Worm (Caenorhabditis elegans) whole organism, L2 larva: ENCODE results near the gene Y39B6A.9.

Source experiments
- C34F6.9 ChIP-seq: fragments of 150-350 bp; optimal IDR thresholded peaks from 2 replicates; lab custom pipeline; 2014; ENCODE audit warnings: missing biosample characterization, missing genetic modification characterization
- F13H6.1 ChIP-seq: sonication (generic microtip); optimal IDR thresholded peaks from 2 replicates; lab custom pipeline; 2016; ENCODE audit warnings: missing genetic modification characterization, missing compliant biosample characterization
- R02D3.7 ChIP-seq: fragments of 150-350 bp; optimal IDR thresholded peaks from 2 replicates; lab custom pipeline; 2014; ENCODE audit warnings: missing biosample characterization, missing genetic modification characterization
- Y55F3AM.14 ChIP-seq: fragments of 200-800 bp; sonication (Bioruptor generic); optimal IDR thresholded peaks from 2 replicates; lab custom pipeline; 2018; ENCODE audit warnings: mild to moderate bottlenecking, missing genetic modification characterization, missing compliant biosample characterization
- alr-1 ChIP-seq: fragments of 150-350 bp; optimal IDR thresholded peaks from 2 replicates; lab custom pipeline; 2014; ENCODE audit warnings: missing biosample characterization, missing genetic modification characterization
- ama-1 ChIP-seq: fragments of 150-350 bp; optimal IDR thresholded peaks from 2 replicates; lab custom pipeline; 2018; ENCODE audit warnings: inconsistent platforms
- blmp-1 ChIP-seq: sonication (generic microtip); optimal IDR thresholded peaks from 2 replicates; lab custom pipeline; 2017; ENCODE audit warnings: missing genetic modification characterization, mild to moderate bottlenecking, missing compliant biosample characterization, antibody characterized with exemption, moderate library complexity; ENCODE audit not compliant: insufficient read depth
- ceh-82 ChIP-seq: fragments of 150-350 bp; optimal IDR thresholded peaks from 2 replicates; lab custom pipeline; 2014; ENCODE audit warnings: missing biosample characterization, missing genetic modification characterization
- crh-2 ChIP-seq: sonication (generic microtip); optimal IDR thresholded peaks from 2 replicates; lab custom pipeline; 2017; ENCODE audit warnings: missing biosample characterization, missing genetic modification characterization
- dmd-4 ChIP-seq: sonication (generic microtip); optimal IDR thresholded peaks from 2 replicates; lab custom pipeline; 2017; ENCODE audit warnings: missing biosample characterization, missing genetic modification characterization
- egl-27 ChIP-seq: sonication (generic microtip); optimal IDR thresholded peaks from 3 replicates; lab custom pipeline; 2017; ENCODE audit warnings: missing biosample characterization, missing genetic modification reagents, missing genetic modification characterization
- elt-1 ChIP-seq: fragments of 150-350 bp; optimal IDR thresholded peaks from 2 replicates; lab custom pipeline; 2014; ENCODE audit warnings: missing biosample characterization, missing genetic modification characterization
- fos-1 ChIP-seq: fragments of 150-350 bp; optimal IDR thresholded peaks from 2 replicates; lab custom pipeline; 2014; ENCODE audit warnings: missing biosample characterization, missing genetic modification characterization
- lin-11 ChIP-seq: fragments of 150-350 bp; sonication (generic microtip); optimal IDR thresholded peaks from 2 replicates; lab custom pipeline; 2014; ENCODE audit warnings: missing biosample characterization, missing genetic modification characterization, inconsistent platforms, mixed read lengths
- lin-13 ChIP-seq: fragments of 150-350 bp; optimal IDR thresholded peaks from 2 replicates; lab custom pipeline; 2014; ENCODE audit warnings: missing biosample characterization, missing genetic modification reagents, missing genetic modification characterization
- lin-39 ChIP-seq: fragments of 150-350 bp; optimal IDR thresholded peaks from 2 replicates; lab custom pipeline; 2014; ENCODE audit warnings: missing biosample characterization, missing genetic modification reagents, missing genetic modification characterization
- lsy-2 ChIP-seq, 2 experiments: fragments of 150-350 bp in 1 of 2; sonication (generic microtip) in 1 of 2; optimal IDR thresholded peaks; 2 replicates each; lab custom pipeline; 2014 to 2017; ENCODE audit warnings: missing biosample characterization in 2 of 2, missing genetic modification characterization in 2 of 2
- mab-5 ChIP-seq: fragments of 150-350 bp; optimal IDR thresholded peaks from 2 replicates; lab custom pipeline; 2014; ENCODE audit warnings: missing biosample characterization, missing genetic modification characterization
- mbf-1 ChIP-seq: sonication (generic microtip); optimal IDR thresholded peaks from 2 replicates; lab custom pipeline; 2017; ENCODE audit warnings: missing biosample characterization, missing genetic modification characterization
- mdl-1 ChIP-seq, 2 experiments: fragments of 150-350 bp in 1 of 2; sonication (generic microtip) in 1 of 2; optimal IDR thresholded peaks; 2 replicates each; lab custom pipeline; 2017; ENCODE audit warnings: missing biosample characterization in 2 of 2, missing genetic modification characterization in 2 of 2
- nhr-10 ChIP-seq: sonication (generic microtip); optimal IDR thresholded peaks from 2 replicates; lab custom pipeline; 2017; ENCODE audit warnings: missing biosample characterization, missing genetic modification characterization
- nhr-12 ChIP-seq: fragments of 150-350 bp; optimal IDR thresholded peaks from 2 replicates; lab custom pipeline; 2014; ENCODE audit warnings: missing biosample characterization, missing genetic modification characterization
- nhr-129 ChIP-seq: fragments of 150-350 bp; optimal IDR thresholded peaks from 2 replicates; lab custom pipeline; 2014; ENCODE audit warnings: missing biosample characterization, missing genetic modification characterization
- nhr-23 ChIP-seq: fragments of 150-350 bp; optimal IDR thresholded peaks from 2 replicates; lab custom pipeline; 2014; ENCODE audit warnings: missing biosample characterization, missing genetic modification reagents, missing genetic modification characterization
- nhr-237 ChIP-seq: fragments of 150-350 bp; optimal IDR thresholded peaks from 2 replicates; lab custom pipeline; 2014; ENCODE audit warnings: missing biosample characterization, missing genetic modification characterization
- nhr-6 ChIP-seq: fragments of 150-350 bp; optimal IDR thresholded peaks from 2 replicates; lab custom pipeline; 2014; ENCODE audit warnings: missing biosample characterization, missing genetic modification characterization
- nhr-77 ChIP-seq: fragments of 150-350 bp; optimal IDR thresholded peaks from 2 replicates; lab custom pipeline; 2014; ENCODE audit warnings: missing biosample characterization, missing genetic modification characterization
- peb-1 ChIP-seq: fragments of 150-350 bp; optimal IDR thresholded peaks from 2 replicates; lab custom pipeline; 2014; ENCODE audit warnings: missing biosample characterization, missing genetic modification characterization
- sem-4 ChIP-seq: fragments of 150-350 bp; optimal IDR thresholded peaks from 2 replicates; lab custom pipeline; 2014; ENCODE audit warnings: missing biosample characterization, missing genetic modification reagents, missing genetic modification characterization
- skn-1 ChIP-seq: sonication (generic microtip); optimal IDR thresholded peaks from 2 replicates; lab custom pipeline; 2017; ENCODE audit warnings: missing biosample characterization, missing genetic modification characterization
- sma-3 ChIP-seq: sonication (generic microtip); optimal IDR thresholded peaks from 2 replicates; lab custom pipeline; 2016; ENCODE audit warnings: missing genetic modification reagents, missing genetic modification characterization, missing compliant biosample characterization
- snpc-4 ChIP-seq: fragments of 150-350 bp; optimal IDR thresholded peaks from 2 replicates; lab custom pipeline; 2014; ENCODE audit warnings: missing biosample characterization, missing genetic modification characterization
- unc-39 ChIP-seq: fragments of 150-350 bp; optimal IDR thresholded peaks from 2 replicates; lab custom pipeline; 2014; ENCODE audit warnings: missing biosample characterization, missing genetic modification characterization
- zag-1 ChIP-seq: fragments of 150-350 bp; optimal IDR thresholded peaks from 2 replicates; lab custom pipeline; 2014; ENCODE audit warnings: missing biosample characterization, missing genetic modification characterization
- ztf-1 ChIP-seq: fragments of 200-800 bp; sonication (Bioruptor generic); conservative IDR thresholded peaks from 2 replicates; pipeline ENCODE4 v1.3.6; 2022; ENCODE audit warnings: missing genetic modification characterization, missing compliant biosample characterization
- ztf-11 ChIP-seq: sonication (generic microtip); optimal IDR thresholded peaks from 2 replicates; lab custom pipeline; 2017; ENCODE audit warnings: missing biosample characterization, missing genetic modification characterization
- ztf-4 ChIP-seq: fragments of 150-350 bp; optimal IDR thresholded peaks from 2 replicates; lab custom pipeline; 2014; ENCODE audit warnings: missing biosample characterization, missing genetic modification characterization

Y39B6A.9 gene

DNA sequence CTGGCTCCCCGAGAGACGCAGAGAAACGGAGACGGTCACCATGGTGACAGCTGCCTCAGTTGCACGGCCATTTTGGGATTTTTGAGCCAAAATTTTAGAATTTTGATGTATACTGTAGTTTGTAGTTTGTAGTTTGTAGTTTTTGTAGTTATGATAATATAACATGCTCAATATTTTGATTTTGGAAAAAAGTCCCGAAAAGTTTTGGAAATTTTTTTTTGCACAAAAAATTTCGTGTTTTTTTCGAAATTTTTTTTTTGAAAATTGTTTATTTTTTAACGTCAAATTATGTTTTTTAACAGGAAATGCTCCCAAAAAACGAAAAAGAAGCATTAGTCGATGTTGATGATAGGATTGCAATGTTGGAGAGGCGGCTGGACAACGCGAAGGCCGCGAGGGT lies 9.1 kb upstream of the Y39B6A.9 start, which contains the start of gene dyf-17:
dyf-17 (plus strand) TSS at position 301 of the 400 bp plus-strand sequence.
- no peak for TF ChIP-seq ztf-4 (tag; lab: Kevin White, UChicago)
- TF ChIP-seq peb-1 (tag; lab: Kevin White, UChicago): no peak
- TF ChIP-seq elt-1 (tag; lab: Kevin White, UChicago): no peak
- TF ChIP-seq R02D3.7: no peak
- TF ChIP-seq egl-27 (tag; lab: Kevin White, UChicago): no peak
- TF ChIP-seq nhr-23: no peak
- no peak for TF ChIP-seq nhr-237
- TF ChIP-seq mab-5 (tag; lab: Kevin White, UChicago): no peak
- TF ChIP-seq lin-13 (GFP tag; lab: Kevin White, UChicago): no peak
- TF ChIP-seq ama-1 (lab: Kevin White, UChicago): no peak
- no peak for TF ChIP-seq alr-1 (tag; lab: Kevin White, UChicago)

- TF ChIP-seq ama-1 (lab: Kevin White, UChicago) (no peak), Y55F3AM.14 (GFP tag; lab: Kevin White, UChicago) (no peak), alr-1 (tag; lab: Kevin White, UChicago) (no peak), peb-1 (tag; lab: Kevin White, UChicago) (no peak), crh-2 (no peak), ceh-82 (tag; lab: Kevin White, UChicago) (no peak), sem-4 (tag; lab: Kevin White, UChicago) (no peak), fos-1 (tag; lab: Kevin White, UChicago) (no peak), sma-3 (GFP tag; lab: Kevin White, UChicago) (no peak), nhr-10 (tag; lab: Kevin White, UChicago) (no peak), blmp-1 (tag; lab: Kevin White, UChicago) (no peak), nhr-6 (tag; lab: Kevin White, UChicago) (no peak)
- TF ChIP-seq, all 48 proteins: peak for 0
These were observed 6.7 kb upstream of the Y39B6A.9 start for ce11 chrV:19129497-19130212.

- no peak for TF ChIP-seq Y55F3AM.14 (GFP tag; lab: Kevin White, UChicago)
- no peak for TF ChIP-seq ztf-1 (GFP tag; lab: Robert Waterston, UW)
- TF ChIP-seq lin-13 (GFP tag; lab: Kevin White, UChicago): no peak
- no peak for TF ChIP-seq elt-1 (tag; lab: Kevin White, UChicago)
- TF ChIP-seq egl-27 (tag; lab: Kevin White, UChicago): no peak
- TF ChIP-seq peb-1 (tag; lab: Kevin White, UChicago): no peak
- no peak for TF ChIP-seq ama-1 (lab: Kevin White, UChicago)
- no peak for TF ChIP-seq nhr-10 (tag; lab: Kevin White, UChicago)
- no peak for TF ChIP-seq nhr-6 (tag; lab: Kevin White, UChicago)
- no peak for TF ChIP-seq F13H6.1 (tag; lab: Kevin White, UChicago)
- no peak for TF ChIP-seq snpc-4 (tag; lab: Kevin White, UChicago)
- TF ChIP-seq ztf-11 (tag; lab: Kevin White, UChicago): no peak
- no peak for TF ChIP-seq nhr-77 (tag; lab: Kevin White, UChicago)
- no peak for TF ChIP-seq nhr-12 (tag; lab: Kevin White, UChicago)
These were observed 4.4 kb upstream of the Y39B6A.9 start for ce11 chrV:19131848-19132401.

DNA sequence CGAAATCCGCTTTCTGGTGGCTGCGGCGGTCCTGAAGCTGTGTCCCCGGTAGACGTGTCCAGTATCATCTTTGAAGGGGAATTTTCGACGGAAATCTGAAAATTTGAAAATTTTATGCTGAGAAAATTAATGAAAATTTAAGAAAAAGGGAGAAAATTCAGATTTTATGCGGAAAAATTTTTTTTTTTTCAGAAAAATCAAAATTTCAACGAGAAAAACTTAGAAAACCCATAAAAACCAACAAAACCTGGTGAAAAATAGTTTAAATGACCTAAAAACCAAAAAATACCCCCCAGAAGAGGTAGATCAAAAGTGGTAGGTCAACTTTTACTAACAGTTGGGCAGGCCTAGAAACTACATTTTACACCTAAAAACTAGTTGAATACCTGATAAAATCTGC lies 2.8 kb upstream of the Y39B6A.9 start, which contains the start of gene Y39B6A.10:
Y39B6A.10 (minus strand) TSS at position 101 of the 400 bp plus-strand sequence.
- TF ChIP-seq nhr-10 (tag; lab: Kevin White, UChicago): no peak
- TF ChIP-seq C34F6.9 (tag; lab: Kevin White, UChicago): no peak
- TF ChIP-seq lsy-2 (tag; optimal IDR thresholded peaks at IDR 0.05; lab: Kevin White, UChicago): no peak
- no peak for TF ChIP-seq R02D3.7
- TF ChIP-seq nhr-129 (tag; lab: Kevin White, UChicago): no peak
- TF ChIP-seq nhr-12 (tag; lab: Kevin White, UChicago): no peak
- no peak for TF ChIP-seq skn-1 (tag; lab: Kevin White, UChicago)
- TF ChIP-seq unc-39 (tag; lab: Kevin White, UChicago): no peak
- no peak for TF ChIP-seq mbf-1
- no peak for TF ChIP-seq mdl-1 (tag; optimal IDR thresholded peaks at IDR 0.05; lab: Kevin White, UChicago)
- TF ChIP-seq egl-27 (tag; lab: Kevin White, UChicago): no peak
- TF ChIP-seq nhr-23: no peak
- TF ChIP-seq lin-39: no peak
- no peak for TF ChIP-seq ama-1 (lab: Kevin White, UChicago)
- TF ChIP-seq zag-1 (tag; lab: Kevin White, UChicago): no peak
- no peak for TF ChIP-seq ceh-82 (tag; lab: Kevin White, UChicago)
- TF ChIP-seq lin-11 (tag; lab: Kevin White, UChicago): no peak
- no peak for TF ChIP-seq dmd-4 (tag; lab: Kevin White, UChicago)
- no peak for TF ChIP-seq ztf-1 (GFP tag; lab: Robert Waterston, UW)
